Fruit fly (Drosophila melanogaster): ENCODE data around the gene sit.

DNA sequence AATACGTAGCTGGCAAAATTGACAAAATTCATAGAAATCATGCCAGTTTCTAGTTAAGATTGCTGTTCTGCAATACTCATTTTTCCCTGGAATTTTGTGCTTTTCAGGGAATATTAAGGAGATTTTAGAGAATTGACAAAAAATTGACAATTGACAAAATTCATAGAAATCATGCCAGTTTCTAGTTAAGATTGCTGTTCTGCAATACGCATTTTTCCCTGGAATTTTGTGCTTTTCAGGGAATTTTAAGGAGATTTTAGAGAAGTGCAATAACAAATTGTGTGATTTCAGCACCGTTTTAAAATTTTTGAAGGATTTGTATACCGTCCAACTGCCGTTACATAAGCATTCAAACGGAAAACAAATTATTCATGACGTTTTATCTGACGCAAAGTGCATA, 26.4 kb upstream of the sit start:
- TF ChIP-seq CG33017 (tag; optimal IDR thresholded peaks at IDR 0.05) (no peak), CG12768 (GFP tag; optimal IDR thresholded peaks at IDR 0.05) (no peak), CG11617 (GFP tag; optimal IDR thresholded peaks at IDR 0.05) (no peak), CG5204 (GFP tag; optimal IDR thresholded peaks at IDR 0.05) (no peak), kay (GFP tag; ENCODE audit: borderline replicate concordance) (no peak), bab1 (GFP tag; optimal IDR thresholded peaks at IDR 0.05) (no peak)

Measured in whole organism, adult.